Worm (Caenorhabditis elegans) whole organism, L1 larva: ENCODE measurements around the gene dmsr-6.

ENCODE experiments used
- ama-1 ChIP-seq: fragments of 150-350 bp; optimal IDR thresholded peaks from 2 replicates; lab custom pipeline; 2014
- elt-3 ChIP-seq, 6 experiments: fragments of 150-350 bp in 1 of 6; sonication (generic microtip); optimal IDR thresholded peaks; 2 replicates each; lab custom pipeline; 2017 to 2018; ENCODE audit warnings: missing biosample characterization in 6 of 6, missing genetic modification characterization in 6 of 6, inconsistent platforms in 1 of 6
- skn-1 ChIP-seq: fragments of 150-350 bp; optimal IDR thresholded peaks from 2 replicates; lab custom pipeline; 2014; ENCODE audit warnings: missing biosample characterization, missing genetic modification characterization

DNA sequence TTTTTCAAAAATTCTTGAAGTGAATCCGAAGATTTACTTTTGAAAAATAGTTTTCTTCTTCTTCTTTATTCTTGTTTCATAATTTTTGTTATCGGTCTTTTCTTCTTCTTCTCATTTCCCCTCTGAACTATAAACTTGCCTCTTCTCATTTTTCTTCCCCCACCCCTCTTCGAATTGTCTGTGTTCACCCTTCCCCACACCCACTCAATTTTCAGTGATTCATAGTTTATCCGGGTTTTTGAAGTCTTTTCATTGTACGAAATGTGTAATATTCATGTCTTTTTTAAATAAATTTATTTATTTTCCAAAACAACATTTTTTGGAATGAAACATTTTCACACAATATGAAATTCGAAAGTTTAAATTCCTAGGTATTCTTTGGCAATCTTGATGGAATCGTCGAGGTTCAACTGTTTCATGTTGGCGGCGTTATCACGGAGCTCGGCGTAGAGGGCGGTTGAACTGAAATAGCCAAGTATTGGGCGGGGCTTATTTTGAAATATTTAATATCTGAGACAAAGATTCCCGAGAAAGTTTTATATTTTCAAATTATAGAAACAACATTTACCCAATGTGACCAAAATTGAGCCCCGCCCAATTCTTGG, 37.3 kb downstream of the dmsr-6 start:
- TF ChIP-seq ama-1 (lab: Kevin White, UChicago) (no peak), skn-1 (tag; lab: Kevin White, UChicago) (no peak), elt-3 (tag; optimal IDR thresholded peaks at IDR 0.05; lab: Kevin White, UChicago) (no peak)
